Fruit fly (Drosophila melanogaster) whole organism, embryonic: ENCODE data around the gene cbt.
A peak's percentile ranks its signal among the peaks of the same experiment; 100 is the strongest.

Experiments used
- Abd-B ChIP-seq: fragments of 200-800 bp; sonication (Bioruptor generic); optimal IDR thresholded peaks from 2 replicates; lab custom pipeline; 2018; ENCODE audit warnings: missing biosample characterization, mild to moderate bottlenecking, missing genetic modification characterization, moderate library complexity
- Asciz ChIP-seq: fragments of 200-800 bp; sonication (Bioruptor generic); optimal IDR thresholded peaks from 2 replicates; lab custom pipeline; 2017; ENCODE audit warnings: missing biosample characterization, mild to moderate bottlenecking, missing genetic modification characterization, missing genetic modification reagents
- BEAF-32 ChIP-seq: fragments of 200-800 bp; sonication (Bioruptor generic); optimal IDR thresholded peaks from 3 replicates; lab custom pipeline; 2017; ENCODE audit warnings: missing biosample characterization, missing genetic modification characterization, mild to moderate bottlenecking, moderate library complexity, missing genetic modification reagents
- Bdp1 ChIP-seq: fragments of 200-800 bp; sonication (Bioruptor generic); optimal IDR thresholded peaks from 3 replicates; lab custom pipeline; 2016; ENCODE audit warnings: missing biosample characterization, missing genetic modification characterization
- CG10267 ChIP-seq: fragments of 200-800 bp; sonication (Bioruptor generic); optimal IDR thresholded peaks from 2 replicates; lab custom pipeline; 2018; ENCODE audit warnings: missing biosample characterization, mild to moderate bottlenecking, missing genetic modification characterization, moderate library complexity
- CG11723 ChIP-seq: fragments of 200-800 bp; sonication (Bioruptor generic); optimal IDR thresholded peaks from 2 replicates; lab custom pipeline; 2017; ENCODE audit warnings: missing biosample characterization, mild to moderate bottlenecking, missing genetic modification characterization
- CG12071 ChIP-seq: fragments of 200-800 bp; sonication (Bioruptor generic); optimal IDR thresholded peaks from 3 replicates; lab custom pipeline; 2018; ENCODE audit warnings: missing biosample characterization, mild to moderate bottlenecking, missing genetic modification characterization
- CG12104 ChIP-seq: fragments of 200-800 bp; sonication (Bioruptor generic); optimal IDR thresholded peaks from 3 replicates; lab custom pipeline; 2016; ENCODE audit warnings: missing biosample characterization, missing genetic modification characterization
- CG12155 ChIP-seq: fragments of 200-800 bp; sonication (Bioruptor generic); optimal IDR thresholded peaks from 3 replicates; lab custom pipeline; 2016; ENCODE audit warnings: missing biosample characterization, missing genetic modification characterization
- CG15011 ChIP-seq: fragments of 200-800 bp; sonication (Bioruptor generic); optimal IDR thresholded peaks from 3 replicates; lab custom pipeline; 2018; ENCODE audit warnings: missing biosample characterization, mild to moderate bottlenecking, missing genetic modification characterization
- CG15269 ChIP-seq: fragments of 200-800 bp; sonication (Bioruptor generic); optimal IDR thresholded peaks from 2 replicates; lab custom pipeline; 2018; ENCODE audit warnings: missing biosample characterization, mild to moderate bottlenecking, missing genetic modification characterization, moderate library complexity
- CG17802 ChIP-seq: fragments of 200-800 bp; sonication (Bioruptor generic); optimal IDR thresholded peaks from 2 replicates; lab custom pipeline; 2018; ENCODE audit warnings: missing biosample characterization, mild to moderate bottlenecking, missing genetic modification characterization, moderate library complexity
- CG18011 ChIP-seq: fragments of 200-800 bp; sonication (Bioruptor generic); optimal IDR thresholded peaks from 2 replicates; lab custom pipeline; 2017; ENCODE audit warnings: missing biosample characterization, missing genetic modification characterization, mild to moderate bottlenecking, moderate library complexity, missing genotype
- CG3847 ChIP-seq: fragments of 200-800 bp; sonication (Bioruptor generic); IDR thresholded peaks from 2 replicates; pipeline ENCODE4 v1.3.6; 2022; ENCODE audit warnings: missing biosample characterization, missing genetic modification characterization
- CG3995 ChIP-seq: fragments of 200-800 bp; sonication (Bioruptor generic); optimal IDR thresholded peaks from 3 replicates; lab custom pipeline; 2016; ENCODE audit warnings: missing biosample characterization, missing genetic modification characterization
- CG42726 ChIP-seq: fragments of 200-800 bp; sonication (Bioruptor generic); IDR thresholded peaks from 2 replicates; pipeline ENCODE4 v1.3.6; 2022; ENCODE audit warnings: missing biosample characterization, missing genetic modification characterization; ENCODE audit not compliant: partially characterized antibody
- CG5953 ChIP-seq: fragments of 200-800 bp; sonication (Bioruptor generic); IDR thresholded peaks from 2 replicates; pipeline ENCODE4 v1.3.6; 2022; ENCODE audit warnings: missing biosample characterization, missing genetic modification characterization
- CG7928 ChIP-seq: fragments of 200-800 bp; sonication (Bioruptor generic); optimal IDR thresholded peaks from 2 replicates; lab custom pipeline; 2017; ENCODE audit warnings: missing biosample characterization, mild to moderate bottlenecking, missing genetic modification characterization
- CG8290 ChIP-seq, 3 experiments: fragments of 200-800 bp; sonication (Bioruptor generic); optimal IDR thresholded peaks; 2 replicates each; lab custom pipeline; 2016 to 2019; ENCODE audit warnings: missing biosample characterization in 3 of 3, missing genetic modification characterization in 3 of 3, mild to moderate bottlenecking in 2 of 3, moderate library complexity in 1 of 3
- CG9797 ChIP-seq: fragments of 200-800 bp; sonication (Bioruptor generic); optimal IDR thresholded peaks from 3 replicates; lab custom pipeline; 2018; ENCODE audit warnings: missing biosample characterization, mild to moderate bottlenecking, missing genetic modification characterization
- Dbx ChIP-seq: fragments of 200-800 bp; sonication (Bioruptor generic); IDR thresholded peaks from 3 replicates; pipeline ENCODE4 v1.3.6; 2022; ENCODE audit warnings: missing biosample characterization, missing genetic modification characterization
- Dp ChIP-seq: fragments of 200-800 bp; sonication (Bioruptor generic); optimal IDR thresholded peaks from 2 replicates; lab custom pipeline; 2018; ENCODE audit warnings: missing biosample characterization, mild to moderate bottlenecking, missing genetic modification characterization, moderate library complexity
- Elba2 ChIP-seq: fragments of 200-800 bp; sonication (Bioruptor generic); optimal IDR thresholded peaks from 3 replicates; lab custom pipeline; 2016; ENCODE audit warnings: missing biosample characterization, missing genetic modification characterization
- Fer3 ChIP-seq: fragments of 200-800 bp; sonication (Bioruptor generic); optimal IDR thresholded peaks from 2 replicates; lab custom pipeline; 2018; ENCODE audit warnings: missing biosample characterization, mild to moderate bottlenecking, missing genetic modification characterization, moderate library complexity
- HLH3B ChIP-seq: fragments of 200-800 bp; sonication (Bioruptor generic); IDR thresholded peaks from 2 replicates; pipeline ENCODE4 v1.3.6; 2022; ENCODE audit warnings: missing biosample characterization, missing genetic modification characterization
- Hey ChIP-seq: fragments of 200-800 bp; sonication (Bioruptor generic); optimal IDR thresholded peaks from 3 replicates; lab custom pipeline; 2018; ENCODE audit warnings: missing biosample characterization, mild to moderate bottlenecking, missing genetic modification characterization
- Hr78 ChIP-seq, 2 experiments: fragments of 200-800 bp in 1 of 2; fragments of >200 bp in 1 of 2; sonication (Bioruptor generic) in 1 of 2; optimal IDR thresholded peaks; 2 replicates each; lab custom pipeline; 2017 to 2019; ENCODE audit warnings: missing biosample characterization in 2 of 2, missing genetic modification characterization in 2 of 2, mild to moderate bottlenecking in 1 of 2, moderate library complexity in 1 of 2
- Lhr ChIP-seq: fragments of 200-800 bp; sonication (Bioruptor generic); optimal IDR thresholded peaks from 3 replicates; lab custom pipeline; 2017; ENCODE audit warnings: mild to moderate bottlenecking, missing biosample characterization, missing genetic modification reagents, missing genetic modification characterization
- Lpt ChIP-seq: fragments of >200 bp; optimal IDR thresholded peaks from 2 replicates; lab custom pipeline; 2018; ENCODE audit warnings: missing biosample characterization, missing genetic modification characterization
- Neu2 ChIP-seq: fragments of 200-800 bp; sonication (Bioruptor generic); optimal IDR thresholded peaks from 3 replicates; lab custom pipeline; 2016; ENCODE audit warnings: missing biosample characterization, missing genetic modification characterization, borderline replicate concordance
- Oli ChIP-seq: fragments of 200-800 bp; sonication (Bioruptor generic); optimal IDR thresholded peaks from 2 replicates; lab custom pipeline; 2018; ENCODE audit warnings: missing biosample characterization, mild to moderate bottlenecking, missing genetic modification characterization, moderate library complexity
- Sin3A ChIP-seq: fragments of >200 bp; optimal IDR thresholded peaks from 2 replicates; lab custom pipeline; 2018
- Six4 ChIP-seq: fragments of 200-800 bp; sonication (Bioruptor generic); optimal IDR thresholded peaks from 2 replicates; lab custom pipeline; 2016; ENCODE audit warnings: missing biosample characterization, missing genetic modification characterization
- caup ChIP-seq: fragments of 200-800 bp; sonication (Bioruptor generic); optimal IDR thresholded peaks from 3 replicates; lab custom pipeline; 2017; ENCODE audit warnings: missing biosample characterization, mild to moderate bottlenecking, missing genetic modification characterization, moderate library complexity; ENCODE audit not compliant: severe bottlenecking
- dan ChIP-seq: fragments of 200-800 bp; sonication (Bioruptor generic); IDR thresholded peaks from 2 replicates; pipeline ENCODE4 v1.3.6; 2022; ENCODE audit warnings: missing biosample characterization, missing genetic modification characterization
- eyg ChIP-seq: fragments of 200-800 bp; sonication (Bioruptor generic); optimal IDR thresholded peaks from 3 replicates; lab custom pipeline; 2016; ENCODE audit warnings: missing biosample characterization, missing genetic modification characterization
- fd102C ChIP-seq: fragments of 200-800 bp; sonication (Bioruptor generic); optimal IDR thresholded peaks from 2 replicates; lab custom pipeline; 2018; ENCODE audit warnings: missing biosample characterization, mild to moderate bottlenecking, missing genetic modification characterization, moderate library complexity
- fd96Cb ChIP-seq: fragments of 200-800 bp; sonication (Bioruptor generic); optimal IDR thresholded peaks from 2 replicates; lab custom pipeline; 2018; ENCODE audit warnings: missing biosample characterization, mild to moderate bottlenecking, missing genetic modification characterization, moderate library complexity
- hkb ChIP-seq, 2 experiments: fragments of 200-800 bp in 1 of 2; fragments of >200 bp in 1 of 2; sonication (Bioruptor generic) in 1 of 2; IDR thresholded peaks in 1 of 2; optimal IDR thresholded peaks in 1 of 2; 2 replicates each; pipeline versions ENCODE4 v1.3.6 to Lab custom; 2017 to 2022; ENCODE audit warnings: missing biosample characterization in 1 of 2, missing genetic modification characterization in 1 of 2
- jumu ChIP-seq: fragments of 200-800 bp; sonication (Bioruptor generic); optimal IDR thresholded peaks from 3 replicates; lab custom pipeline; 2016; ENCODE audit warnings: missing biosample characterization, missing genetic modification characterization
- nerfin-2 ChIP-seq: fragments of 200-800 bp; sonication (Bioruptor generic); IDR thresholded peaks from 2 replicates; pipeline ENCODE4 v1.3.6; 2022; ENCODE audit warnings: missing biosample characterization, missing genetic modification characterization; ENCODE audit not compliant: partially characterized antibody
- oc ChIP-seq: fragments of 200-800 bp; sonication (Bioruptor generic); optimal IDR thresholded peaks from 2 replicates; lab custom pipeline; 2018; ENCODE audit warnings: missing biosample characterization, mild to moderate bottlenecking, missing genetic modification characterization, moderate library complexity
- pnt ChIP-seq: fragments of 200-800 bp; sonication (Bioruptor generic); optimal IDR thresholded peaks from 3 replicates; lab custom pipeline; 2016; ENCODE audit warnings: missing biosample characterization, missing genetic modification characterization
- prd ChIP-seq, 3 experiments: fragments of >200 bp in 2 of 3; fragments of 200-800 bp in 1 of 3; sonication (Bioruptor generic) in 1 of 3; optimal IDR thresholded peaks in 2 of 3; IDR thresholded peaks in 1 of 3; 2 replicates in 2 of 3; 3 replicates in 1 of 3; pipeline versions ENCODE4 v1.3.6 to Lab custom; 2017 to 2022; ENCODE audit warnings: missing biosample characterization in 1 of 3, missing genetic modification characterization in 1 of 3
- sens ChIP-seq: fragments of 200-800 bp; sonication (Bioruptor generic); peaks from one replicate; lab custom pipeline; 2016; ENCODE audit warnings: missing biosample characterization, missing genetic modification characterization
- slp2 ChIP-seq: fragments of 200-800 bp; sonication (Bioruptor generic); optimal IDR thresholded peaks from 2 replicates; lab custom pipeline; 2016; ENCODE audit warnings: missing biosample characterization, missing genetic modification characterization
- twi ChIP-seq: fragments of 200-800 bp; optimal IDR thresholded peaks from 2 replicates; lab custom pipeline; 2019; ENCODE audit warnings: missing biosample characterization, mild to moderate bottlenecking, missing genetic modification characterization, moderate library complexity

The cbt gene

dm6 chr2L:521940-522632, 42.6 kb upstream of the cbt start (continued):
- TF ChIP-seq Hr78 (GFP tag; optimal IDR thresholded peaks at IDR 0.05; lab: Kevin White, UChicago) (peak in 1 of 2 experiments; percentile 33), Elba2 (GFP tag; lab: Kevin White, UChicago) (peak; percentile 33), CG7928 (GFP tag; lab: Kevin White, UChicago) (no peak), prd (optimal IDR thresholded peaks at IDR 0.05; lab: Kevin White, UChicago) (no peak), prd (GFP tag; IDR thresholded peaks at IDR 0.05; lab: Robert Waterston, UW) (peak; percentile 95), CG3847 (GFP tag; lab: Robert Waterston, UW) (peak; percentile 31; the same call in 1 of the 2 replicates), nerfin-2 (GFP tag; lab: Robert Waterston, UW) (no peak), HLH3B (peak; percentile 79), CG9797 (no peak), Lhr (GFP tag; lab: Kevin White, UChicago) (peak; percentile 32), Abd-B (GFP tag; lab: Kevin White, UChicago) (peak; percentile 61), Six4 (GFP tag; lab: Kevin White, UChicago) (peak; percentile 79), fd102C (peak; percentile 63), Dp (GFP tag; lab: Kevin White, UChicago) (no peak), Neu2 (GFP tag; lab: Kevin White, UChicago) (no peak), Fer3 (tag; lab: Kevin White, UChicago) (peak; percentile 75), eyg (GFP tag; lab: Kevin White, UChicago) (no peak), CG3995 (GFP tag; lab: Kevin White, UChicago) (no peak), CG15269 (tag; lab: Kevin White, UChicago) (peak; percentile 78), hkb (optimal IDR thresholded peaks at IDR 0.05; lab: Kevin White, UChicago) (no peak), hkb (GFP tag; IDR thresholded peaks at IDR 0.05; lab: Robert Waterston, UW) (peak; percentile 74), CG15011 (GFP tag; lab: Kevin White, UChicago) (peak; percentile 49), CG18011 (GFP tag; lab: Kevin White, UChicago) (no peak), BEAF-32 (GFP tag; lab: Kevin White, UChicago) (no peak), CG12104 (GFP tag; lab: Kevin White, UChicago) (no peak), CG42726 (no peak), CG17802 (tag; lab: Kevin White, UChicago) (peak; percentile 60), Oli (tag; lab: Kevin White, UChicago) (peak; percentile 80), CG8290 (GFP tag; optimal IDR thresholded peaks at IDR 0.05; lab: Kevin White, UChicago) (peak; percentile 11), CG8290 (tag; optimal IDR thresholded peaks at IDR 0.05; lab: Kevin White, UChicago) (peak in 1 of 2 experiments; percentile 62), pnt (GFP tag; lab: Kevin White, UChicago) (peak; percentile 48), caup (GFP tag; lab: Kevin White, UChicago) (peak; percentile 0), CG5953 (GFP tag; lab: Robert Waterston, UW) (peak; percentile 77), Hey (tag; lab: Kevin White, UChicago) (peak; percentile 2), sens (peak; percentile 96), Dbx (GFP tag; lab: Robert Waterston, UW) (no peak), CG12155 (GFP tag; lab: Kevin White, UChicago) (peak; percentile 47), CG10267 (tag; lab: Kevin White, UChicago) (peak; percentile 81), Sin3A (no peak), CG11723 (GFP tag; lab: Kevin White, UChicago) (peak; percentile 33), dan (GFP tag; lab: Robert Waterston, UW) (peak; percentile 70), twi (tag; lab: Kevin White, UChicago) (no peak), oc (peak; percentile 86), Lpt (GFP tag; lab: Kevin White, UChicago) (no peak), Bdp1 (GFP tag; lab: Kevin White, UChicago) (peak; percentile 16), Asciz (peak; percentile 53), CG12071 (GFP tag; lab: Kevin White, UChicago) (peak; percentile 79), slp2 (GFP tag; lab: Kevin White, UChicago) (peak; percentile 61), jumu (GFP tag; lab: Kevin White, UChicago) (peak; percentile 48), fd96Cb (peak; percentile 90)
